Fruit fly (Drosophila melanogaster): ENCODE results near the gene Mybbp1A.
A peak's percentile ranks its signal among the peaks of the same experiment; 100 is the strongest.

Gene Mybbp1A

DNA sequence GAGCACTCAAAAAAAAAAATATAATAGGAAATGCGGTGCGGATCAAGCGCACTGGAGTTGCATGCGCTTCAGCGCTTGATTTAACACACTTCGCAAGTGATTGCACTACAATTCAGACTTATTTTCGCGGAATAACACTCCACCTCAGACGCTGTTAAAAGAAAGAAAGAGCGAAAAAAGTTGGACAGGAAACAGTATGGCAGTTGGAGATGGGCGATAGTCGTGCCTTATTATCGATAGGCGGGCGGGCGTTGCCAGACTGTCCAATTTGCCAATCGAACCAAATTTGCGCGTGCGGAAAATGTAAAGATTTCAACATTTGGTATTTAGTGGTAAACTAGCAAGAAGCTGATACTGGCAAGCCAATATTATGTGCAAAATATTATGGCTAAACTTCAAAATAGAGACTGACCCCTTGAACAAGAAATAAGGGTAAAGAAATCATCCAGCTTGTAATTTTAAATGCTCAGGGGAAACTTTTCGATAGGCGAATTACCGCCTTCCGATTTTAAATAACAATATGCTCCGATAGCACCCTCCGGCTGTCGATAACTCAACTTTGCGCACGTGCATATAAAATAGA is at the start of gene Mybbp1A, which contains the start of gene RpL36:
Mybbp1A (plus strand) TSS at position 535 of the 583 bp plus-strand sequence.
RpL36 (minus strand) TSS at position 245 of the 583 bp plus-strand sequence.
- TF ChIP-seq tai (GFP tag; optimal IDR thresholded peaks at IDR 0.05) (no peak), Myc (optimal IDR thresholded peaks at IDR 0.05) (peak; percentile 30), Sp1 (GFP tag; optimal IDR thresholded peaks at IDR 0.05) (peak; percentile 79), Jra (GFP tag; optimal IDR thresholded peaks at IDR 0.05) (peak; percentile 66), ey (GFP tag; optimal IDR thresholded peaks at IDR 0.05) (peak; percentile 43), h (GFP tag; optimal IDR thresholded peaks at IDR 0.05) (peak; percentile 71), dmrt93B (GFP tag; optimal IDR thresholded peaks at IDR 0.05) (peak; percentile 79), pan (optimal IDR thresholded peaks at IDR 0.05) (no peak), lola (GFP tag; optimal IDR thresholded peaks at IDR 0.05) (no peak), Dif (GFP tag; optimal IDR thresholded peaks at IDR 0.05; ENCODE audit: partially characterized antibody) (peak; percentile 20), brk (GFP tag; optimal IDR thresholded peaks at IDR 0.05) (no peak), Hr83 (GFP tag; optimal IDR thresholded peaks at IDR 0.05; ENCODE audit: poor library complexity, severe bottlenecking) (peak; percentile 76), N (GFP tag; optimal IDR thresholded peaks at IDR 0.05) (no peak), HLH106 (tag; optimal IDR thresholded peaks at IDR 0.05) (peak; percentile 60), fru (GFP tag; optimal IDR thresholded peaks at IDR 0.05) (peak; percentile 66), CG32264 (GFP tag; optimal IDR thresholded peaks at IDR 0.05) (no peak), dl (GFP tag; optimal IDR thresholded peaks at IDR 0.05; ENCODE audit: insufficient read depth in 1 of 2, partially characterized antibody in 2 of 2) (no peak), foxo (GFP tag; optimal IDR thresholded peaks at IDR 0.05) (peak in 1 of 2 experiments; percentile 64), OdsH (GFP tag; optimal IDR thresholded peaks at IDR 0.05) (peak; percentile 69), sage (GFP tag; optimal IDR thresholded peaks at IDR 0.05) (no peak), psq (GFP tag; optimal IDR thresholded peaks at IDR 0.05) (peak; percentile 29), Mio (GFP tag; optimal IDR thresholded peaks at IDR 0.05) (peak; percentile 59), usp (GFP tag; optimal IDR thresholded peaks at IDR 0.05) (no peak), br (GFP tag; optimal IDR thresholded peaks at IDR 0.05) (peak; percentile 70), GATAd (GFP tag; optimal IDR thresholded peaks at IDR 0.05) (no peak), jim (GFP tag; optimal IDR thresholded peaks at IDR 0.05) (no peak), Hr78 (GFP tag; optimal IDR thresholded peaks at IDR 0.05) (no peak), rgr (GFP tag; optimal IDR thresholded peaks at IDR 0.05) (peak; percentile 82), dsf (GFP tag; optimal IDR thresholded peaks at IDR 0.05; ENCODE audit: borderline replicate concordance) (peak; percentile 53), sv (GFP tag; optimal IDR thresholded peaks at IDR 0.05) (peak; percentile 75), CrebA (GFP tag; optimal IDR thresholded peaks at IDR 0.05; ENCODE audit: borderline replicate concordance) (no peak), Rel (GFP tag; optimal IDR thresholded peaks at IDR 0.05) (no peak), Rel (tag; optimal IDR thresholded peaks at IDR 0.05) (no peak), CG9705 (GFP tag; optimal IDR thresholded peaks at IDR 0.05) (peak; percentile 68)

DNA sequence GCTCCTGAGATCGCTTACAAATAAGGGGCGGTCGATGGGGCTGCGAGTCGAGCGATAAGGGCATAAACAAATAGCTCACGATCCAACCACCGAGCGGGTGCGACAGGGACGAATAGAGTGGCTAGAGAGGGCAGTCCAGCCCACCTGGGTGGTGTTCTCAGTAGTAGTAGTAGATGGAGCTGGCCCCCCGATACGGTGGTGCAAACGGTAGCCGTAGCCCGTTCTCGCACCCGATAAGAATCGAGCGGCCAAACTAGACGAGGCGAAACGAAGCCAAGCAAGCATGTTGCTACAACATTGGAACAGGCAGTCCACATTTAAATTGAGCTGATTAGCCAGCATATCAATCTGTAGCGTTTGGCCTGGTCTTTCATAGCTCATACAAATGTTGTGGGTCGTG is 48.9 kb upstream of the Mybbp1A start:
- TF ChIP-seq h (GFP tag; optimal IDR thresholded peaks at IDR 0.05) = no peak
- TF ChIP-seq brk (GFP tag; optimal IDR thresholded peaks at IDR 0.05) = no peak
- TF ChIP-seq lola (GFP tag; optimal IDR thresholded peaks at IDR 0.05) = no peak
- TF ChIP-seq Dif (GFP tag; optimal IDR thresholded peaks at IDR 0.05; ENCODE audit: partially characterized antibody) = no peak

DNA sequence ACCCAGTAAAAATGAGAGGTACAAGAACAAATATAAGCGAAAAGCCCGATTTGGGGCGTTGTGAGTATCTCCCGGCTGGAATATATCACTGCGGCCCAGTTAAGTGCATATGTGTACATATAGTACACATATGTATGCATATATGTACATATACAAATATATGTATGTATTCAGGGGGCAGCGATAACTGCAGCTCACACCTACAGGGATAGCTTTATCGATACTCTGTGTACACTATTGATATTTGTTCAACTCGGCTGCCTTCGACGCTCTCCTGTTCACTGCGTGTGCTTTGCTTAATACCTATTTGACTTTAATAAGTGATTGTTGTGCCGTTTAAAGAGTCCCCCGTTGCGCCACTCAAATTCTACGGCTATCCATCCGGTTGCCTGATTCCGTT is 47.7 kb upstream of the Mybbp1A start, which contains the start of gene vnd:
vnd (plus strand) TSS at position 297 of the 400 bp plus-strand sequence.
- no peak for TF ChIP-seq Sp1 (GFP tag; optimal IDR thresholded peaks at IDR 0.05)
- peak; percentile 33 for TF ChIP-seq tai (GFP tag; optimal IDR thresholded peaks at IDR 0.05)
- TF ChIP-seq h (GFP tag; optimal IDR thresholded peaks at IDR 0.05) = no peak
- no peak for TF ChIP-seq Abd-B (GFP tag; optimal IDR thresholded peaks at IDR 0.05)
- peak; percentile 36 for TF ChIP-seq rgr (GFP tag; optimal IDR thresholded peaks at IDR 0.05)
- TF ChIP-seq Hnf4 (GFP tag; optimal IDR thresholded peaks at IDR 0.05) = peak; percentile 32
- TF ChIP-seq jim (GFP tag; optimal IDR thresholded peaks at IDR 0.05) = no peak
- TF ChIP-seq CG9705 (GFP tag; optimal IDR thresholded peaks at IDR 0.05) = no peak
- peak in 1 of 2 experiments; percentile 13 for TF ChIP-seq foxo (GFP tag; optimal IDR thresholded peaks at IDR 0.05)
- TF ChIP-seq Vsx2 (GFP tag; optimal IDR thresholded peaks at IDR 0.05; ENCODE audit: partially characterized antibody) = no peak
- TF ChIP-seq Dfd (GFP tag; optimal IDR thresholded peaks at IDR 0.05) = no peak
- TF ChIP-seq dmrt93B (GFP tag; optimal IDR thresholded peaks at IDR 0.05) = peak; percentile 7
- TF ChIP-seq GATAd (GFP tag; optimal IDR thresholded peaks at IDR 0.05) = no peak
- TF ChIP-seq HLH106 (tag; optimal IDR thresholded peaks at IDR 0.05) = no peak
- TF ChIP-seq Hr83 (GFP tag; optimal IDR thresholded peaks at IDR 0.05; ENCODE audit: poor library complexity, severe bottlenecking) = peak; percentile 59
- no peak for TF ChIP-seq pan (optimal IDR thresholded peaks at IDR 0.05)

Data from whole organism, wandering third instar larva.